Worm (Caenorhabditis elegans) whole organism, late embryonic: ENCODE measurements around the gene taf-12.

ENCODE experiments used
- C08G9.2 ChIP-seq: sonication (generic microtip); optimal IDR thresholded peaks from 2 replicates; lab custom pipeline; 2016; ENCODE audit warnings: mild to moderate bottlenecking, missing genetic modification characterization, moderate library complexity, missing compliant biosample characterization
- C38D4.7 ChIP-seq: fragments of 200-800 bp; sonication (Bioruptor generic); optimal IDR thresholded peaks from 2 replicates; lab custom pipeline; 2018; ENCODE audit warnings: mild to moderate bottlenecking, missing genetic modification characterization, moderate library complexity, missing compliant biosample characterization
- F13H6.1 ChIP-seq: sonication (generic microtip); optimal IDR thresholded peaks from 2 replicates; lab custom pipeline; 2016; ENCODE audit warnings: missing genetic modification characterization, missing compliant biosample characterization
- K02D7.2 ChIP-seq: sonication (generic microtip); optimal IDR thresholded peaks from 2 replicates; lab custom pipeline; 2017; ENCODE audit warnings: mild to moderate bottlenecking, missing genetic modification characterization, missing compliant biosample characterization
- K09A11.1 ChIP-seq: sonication (generic microtip); optimal IDR thresholded peaks from 2 replicates; lab custom pipeline; 2017; ENCODE audit warnings: antibody characterized with exemption, mild to moderate bottlenecking, missing genetic modification characterization, missing compliant biosample characterization; ENCODE audit not compliant: insufficient read depth
- Y22D7AL.16 ChIP-seq: sonication (generic microtip); optimal IDR thresholded peaks from 2 replicates; lab custom pipeline; 2016; ENCODE audit warnings: missing genetic modification characterization, missing compliant biosample characterization
- ama-1 ChIP-seq: fragments of 150-350 bp; optimal IDR thresholded peaks from 2 replicates; lab custom pipeline; 2014
- ceh-18 ChIP-seq: sonication (generic microtip); optimal IDR thresholded peaks from 2 replicates; lab custom pipeline; 2016; ENCODE audit warnings: missing genetic modification characterization, missing compliant biosample characterization
- ceh-22 ChIP-seq: sonication (generic microtip); optimal IDR thresholded peaks from 2 replicates; lab custom pipeline; 2017; ENCODE audit warnings: missing biosample characterization, missing genetic modification characterization
- ceh-30 ChIP-seq: fragments of 150-350 bp; optimal IDR thresholded peaks from 2 replicates; lab custom pipeline; 2014; ENCODE audit warnings: missing biosample characterization, missing genetic modification characterization
- ceh-31 ChIP-seq: sonication (generic microtip); optimal IDR thresholded peaks from 2 replicates; lab custom pipeline; 2016; ENCODE audit warnings: missing genetic modification characterization, missing compliant biosample characterization
- ceh-45 ChIP-seq: fragments of 200-800 bp; sonication (Bioruptor generic); IDR thresholded peaks from 2 replicates; pipeline ENCODE4 v1.3.6; 2022; ENCODE audit warnings: missing genetic modification reagents, missing genetic modification characterization, missing compliant biosample characterization
- ceh-48 ChIP-seq: sonication (generic microtip); optimal IDR thresholded peaks from 2 replicates; lab custom pipeline; 2016; ENCODE audit warnings: missing genetic modification characterization, inconsistent platforms, missing compliant biosample characterization
- ceh-6 ChIP-seq: fragments of 200-800 bp; sonication (Bioruptor generic); optimal IDR thresholded peaks from 2 replicates; lab custom pipeline; 2018; ENCODE audit warnings: mild to moderate bottlenecking, missing genetic modification characterization, missing compliant biosample characterization
- dmd-4 ChIP-seq: sonication (generic microtip); optimal IDR thresholded peaks from 2 replicates; lab custom pipeline; 2016; ENCODE audit warnings: borderline replicate concordance, missing genetic modification characterization, missing compliant biosample characterization
- dve-1 ChIP-seq: sonication (generic microtip); optimal IDR thresholded peaks from 2 replicates; lab custom pipeline; 2017; ENCODE audit warnings: antibody characterized with exemption, mild to moderate bottlenecking, missing genetic modification characterization, missing compliant biosample characterization
- elt-2 ChIP-seq: sonication (generic microtip); optimal IDR thresholded peaks from 2 replicates; lab custom pipeline; 2016; ENCODE audit warnings: missing genetic modification reagents, missing genetic modification characterization, missing compliant biosample characterization
- ets-4 ChIP-seq: sonication (generic microtip); optimal IDR thresholded peaks from 2 replicates; lab custom pipeline; 2016; ENCODE audit warnings: missing genetic modification characterization, missing compliant biosample characterization
- eyg-1 ChIP-seq: sonication (generic microtip); optimal IDR thresholded peaks from 2 replicates; lab custom pipeline; 2016; ENCODE audit warnings: missing genotype, missing genetic modification characterization, missing compliant biosample characterization
- fkh-10 ChIP-seq: fragments of 150-350 bp; optimal IDR thresholded peaks from 2 replicates; lab custom pipeline; 2014; ENCODE audit warnings: missing biosample characterization, missing genetic modification reagents, missing genetic modification characterization
- fkh-6 ChIP-seq: sonication (generic microtip); optimal IDR thresholded peaks from 2 replicates; lab custom pipeline; 2016; ENCODE audit warnings: missing genetic modification characterization, missing compliant biosample characterization
- gmeb-2 ChIP-seq: sonication (generic microtip); optimal IDR thresholded peaks from 2 replicates; lab custom pipeline; 2016; ENCODE audit warnings: missing genetic modification characterization, inconsistent platforms, missing compliant biosample characterization
- hlh-30 ChIP-seq: sonication (generic microtip); optimal IDR thresholded peaks from 2 replicates; lab custom pipeline; 2017; ENCODE audit warnings: antibody characterized with exemption, missing genetic modification characterization, missing compliant biosample characterization; ENCODE audit not compliant: insufficient read depth
- hlh-8 ChIP-seq: sonication (generic microtip); optimal IDR thresholded peaks from 2 replicates; lab custom pipeline; 2016; ENCODE audit warnings: missing genotype, missing genetic modification characterization, missing compliant biosample characterization
- lim-6 ChIP-seq: sonication (generic microtip); optimal IDR thresholded peaks from 2 replicates; lab custom pipeline; 2016; ENCODE audit warnings: missing genetic modification characterization, missing compliant biosample characterization
- lin-11 ChIP-seq: fragments of 200-800 bp; sonication (Bioruptor generic); optimal IDR thresholded peaks from 2 replicates; lab custom pipeline; 2018; ENCODE audit warnings: mild to moderate bottlenecking, missing genetic modification characterization, missing compliant biosample characterization
- madf-2 ChIP-seq: sonication (generic microtip); optimal IDR thresholded peaks from 2 replicates; lab custom pipeline; 2017; ENCODE audit warnings: missing genetic modification characterization, missing compliant biosample characterization
- nfya-1 ChIP-seq: sonication (generic microtip); optimal IDR thresholded peaks from 2 replicates; lab custom pipeline; 2017; ENCODE audit warnings: missing genetic modification characterization, mild to moderate bottlenecking, missing compliant biosample characterization, antibody characterized with exemption, moderate library complexity
- npax-4 ChIP-seq: sonication (generic microtip); optimal IDR thresholded peaks from 2 replicates; lab custom pipeline; 2016; ENCODE audit warnings: missing genetic modification characterization, missing compliant biosample characterization
- pag-3 ChIP-seq: sonication (generic microtip); optimal IDR thresholded peaks from 2 replicates; lab custom pipeline; 2016; ENCODE audit warnings: missing compliant biosample characterization, missing genetic modification characterization, borderline replicate concordance
- pat-9 ChIP-seq: fragments of 200-800 bp; sonication (Bioruptor generic); optimal IDR thresholded peaks from 2 replicates; lab custom pipeline; 2018; ENCODE audit warnings: mild to moderate bottlenecking, missing genetic modification characterization, moderate library complexity, missing compliant biosample characterization
- pha-2 ChIP-seq: sonication (generic microtip); optimal IDR thresholded peaks from 2 replicates; lab custom pipeline; 2017; ENCODE audit warnings: mild to moderate bottlenecking, missing genetic modification characterization, missing compliant biosample characterization
- pha-4 ChIP-seq: fragments of 150-350 bp; optimal IDR thresholded peaks from 2 replicates; lab custom pipeline; 2018; ENCODE audit warnings: missing biosample characterization, missing genetic modification reagents, missing genetic modification characterization
- pros-1 ChIP-seq: fragments of 150-350 bp; optimal IDR thresholded peaks from 2 replicates; lab custom pipeline; 2014; ENCODE audit warnings: missing biosample characterization, missing genetic modification reagents, missing genetic modification characterization
- ref-2 ChIP-seq: sonication (generic microtip); optimal IDR thresholded peaks from 2 replicates; lab custom pipeline; 2016; ENCODE audit warnings: missing genetic modification characterization, missing compliant biosample characterization
- rnt-1 ChIP-seq: sonication (generic microtip); optimal IDR thresholded peaks from 2 replicates; lab custom pipeline; 2016; ENCODE audit warnings: missing genetic modification characterization, missing compliant biosample characterization
- sdc-2 ChIP-seq: sonication (generic microtip); optimal IDR thresholded peaks from 2 replicates; lab custom pipeline; 2016; ENCODE audit warnings: missing genotype, missing genetic modification characterization, missing compliant biosample characterization
- sox-4 ChIP-seq: sonication (generic microtip); optimal IDR thresholded peaks from 2 replicates; lab custom pipeline; 2017; ENCODE audit warnings: mild to moderate bottlenecking, missing genetic modification characterization, inconsistent platforms, missing compliant biosample characterization
- tbx-2 ChIP-seq: sonication (generic microtip); optimal IDR thresholded peaks from 2 replicates; lab custom pipeline; 2016; ENCODE audit warnings: missing genetic modification characterization, missing compliant biosample characterization
- ttx-3 ChIP-seq: sonication (generic microtip); optimal IDR thresholded peaks from 2 replicates; lab custom pipeline; 2016; ENCODE audit warnings: missing genetic modification reagents, missing genetic modification characterization, missing compliant biosample characterization
- unc-3 ChIP-seq, 2 experiments: fragments of 200-800 bp in 1 of 2; sonication (Bioruptor generic) in 1 of 2; sonication (generic microtip) in 1 of 2; conservative IDR thresholded peaks in 1 of 2; optimal IDR thresholded peaks in 1 of 2; 2 replicates each; pipeline versions ENCODE4 v1.3.6 to Lab custom; 2016 to 2022; ENCODE audit warnings: missing compliant biosample characterization in 2 of 2, missing genetic modification characterization in 2 of 2, missing genetic modification reagents in 1 of 2
- unc-42 ChIP-seq: sonication (generic microtip); optimal IDR thresholded peaks from 2 replicates; lab custom pipeline; 2016; ENCODE audit warnings: missing genotype, missing genetic modification characterization, missing compliant biosample characterization
- unc-55 ChIP-seq: sonication (generic microtip); optimal IDR thresholded peaks from 2 replicates; lab custom pipeline; 2017; ENCODE audit warnings: missing biosample characterization, missing genetic modification reagents, missing genetic modification characterization
- unc-86 ChIP-seq: sonication (generic microtip); optimal IDR thresholded peaks from 2 replicates; lab custom pipeline; 2016; ENCODE audit warnings: missing genetic modification characterization, missing compliant biosample characterization
- ztf-16 ChIP-seq: sonication (generic microtip); optimal IDR thresholded peaks from 2 replicates; lab custom pipeline; 2017; ENCODE audit warnings: missing genetic modification characterization, missing compliant biosample characterization

taf-12 gene

ce11 chrIII:11909778-11910177 lies 40.7 kb upstream of the taf-12 start, which contains the start of gene faah-4:
faah-4 (minus strand) TSS chrIII:11909878.
- TF ChIP-seq K09A11.1 (tag; lab: Kevin White, UChicago): no peak
- no peak for TF ChIP-seq ref-2 (tag; lab: Kevin White, UChicago)
- no peak for TF ChIP-seq dmd-4 (tag; lab: Kevin White, UChicago)
- no peak for TF ChIP-seq ceh-30 (tag; lab: Kevin White, UChicago)
- no peak for TF ChIP-seq ztf-16 (tag; lab: Kevin White, UChicago)
- no peak for TF ChIP-seq ets-4 (tag; lab: Kevin White, UChicago)
- TF ChIP-seq unc-3 (GFP tag; conservative IDR thresholded peaks at IDR 0.05; lab: Robert Waterston, UW): no peak
- no peak for TF ChIP-seq unc-3 (tag; optimal IDR thresholded peaks at IDR 0.05; lab: Kevin White, UChicago)
- no peak for TF ChIP-seq ceh-45 (GFP tag; lab: Robert Waterston, UW)
- no peak for TF ChIP-seq npax-4 (tag; lab: Kevin White, UChicago)
- no peak for TF ChIP-seq pha-4 (tag; lab: Kevin White, UChicago)
- TF ChIP-seq unc-55 (GFP tag; lab: Kevin White, UChicago): no peak
- TF ChIP-seq ceh-6 (GFP tag; lab: Kevin White, UChicago): no peak
- TF ChIP-seq, all 69 proteins: peak for 0

ce11 chrIII:11908660-11909059 lies 39.6 kb upstream of the taf-12 start, which contains the start of gene fbxb-24:
fbxb-24 (plus strand) TSS chrIII:11908960.
- TF ChIP-seq F13H6.1 (tag; lab: Kevin White, UChicago) (no peak), ceh-45 (GFP tag; lab: Robert Waterston, UW) (no peak), rnt-1 (tag; lab: Kevin White, UChicago) (no peak), ceh-18 (tag; lab: Kevin White, UChicago) (no peak), lin-11 (tag; lab: Kevin White, UChicago) (no peak), gmeb-2 (no peak), eyg-1 (tag; lab: Kevin White, UChicago) (no peak), sdc-2 (tag; lab: Kevin White, UChicago) (no peak), unc-55 (GFP tag; lab: Kevin White, UChicago) (no peak), unc-86 (tag; lab: Kevin White, UChicago) (no peak), fkh-6 (tag; lab: Kevin White, UChicago) (no peak), madf-2 (tag; lab: Kevin White, UChicago) (no peak), sox-4 (tag; lab: Kevin White, UChicago) (no peak), pat-9 (no peak), fkh-10 (GFP tag; lab: Kevin White, UChicago) (no peak), tbx-2 (tag; lab: Kevin White, UChicago) (no peak), unc-42 (tag; lab: Kevin White, UChicago) (no peak), pha-2 (tag; lab: Kevin White, UChicago) (no peak), hlh-30 (no peak)

- TF ChIP-seq sdc-2 (tag; lab: Kevin White, UChicago) (no peak), dve-1 (tag; lab: Kevin White, UChicago) (no peak), ceh-22 (tag; lab: Kevin White, UChicago) (no peak), ceh-31 (tag; lab: Kevin White, UChicago) (no peak), ceh-48 (tag; lab: Kevin White, UChicago) (no peak), unc-86 (tag; lab: Kevin White, UChicago) (no peak)
Measured at ce11 chrIII:11907177-11907576, 38.1 kb upstream of the taf-12 start, which contains the start of gene sdz-33. sdz-33 (plus strand) TSS chrIII:11907477.

- TF ChIP-seq ceh-31 (tag; lab: Kevin White, UChicago) (no peak), K02D7.2 (tag; lab: Kevin White, UChicago) (no peak), ttx-3 (tag; lab: Kevin White, UChicago) (no peak), lim-6 (tag; lab: Kevin White, UChicago) (no peak), Y22D7AL.16 (tag; lab: Kevin White, UChicago) (no peak), pros-1 (tag; lab: Kevin White, UChicago) (no peak), ceh-45 (GFP tag; lab: Robert Waterston, UW) (no peak), ref-2 (tag; lab: Kevin White, UChicago) (no peak), ceh-22 (tag; lab: Kevin White, UChicago) (no peak), ama-1 (lab: Kevin White, UChicago) (no peak), elt-2 (tag; lab: Kevin White, UChicago) (no peak), ets-4 (tag; lab: Kevin White, UChicago) (no peak), unc-86 (tag; lab: Kevin White, UChicago) (no peak), hlh-8 (tag; lab: Kevin White, UChicago) (no peak), F13H6.1 (tag; lab: Kevin White, UChicago) (no peak), nfya-1 (tag; lab: Kevin White, UChicago) (no peak), pag-3 (tag; lab: Kevin White, UChicago) (no peak), C08G9.2 (no peak), C38D4.7 (GFP tag; lab: Kevin White, UChicago) (no peak)
Measured at ce11 chrIII:11902782-11903181, 33.7 kb upstream of the taf-12 start.
